Fruit fly (Drosophila melanogaster) Kc167 (cell line): ENCODE data around the gene CG14811.

Experiments
- Myc ChIP-seq: fragments of >200 bp; optimal IDR thresholded peaks from 2 replicates; lab custom pipeline; 2017; ENCODE audit warnings: missing external identifiers
- Sin3A ChIP-seq: fragments of >200 bp; optimal IDR thresholded peaks from 2 replicates; lab custom pipeline; 2018; ENCODE audit warnings: missing external identifiers
- insv ChIP-seq: fragments of >200 bp; optimal IDR thresholded peaks from 3 replicates; lab custom pipeline; 2018; ENCODE audit warnings: missing external identifiers
- psq ChIP-seq: fragments of >200 bp; optimal IDR thresholded peaks from 2 replicates; lab custom pipeline; 2017; ENCODE audit warnings: missing external identifiers

DNA sequence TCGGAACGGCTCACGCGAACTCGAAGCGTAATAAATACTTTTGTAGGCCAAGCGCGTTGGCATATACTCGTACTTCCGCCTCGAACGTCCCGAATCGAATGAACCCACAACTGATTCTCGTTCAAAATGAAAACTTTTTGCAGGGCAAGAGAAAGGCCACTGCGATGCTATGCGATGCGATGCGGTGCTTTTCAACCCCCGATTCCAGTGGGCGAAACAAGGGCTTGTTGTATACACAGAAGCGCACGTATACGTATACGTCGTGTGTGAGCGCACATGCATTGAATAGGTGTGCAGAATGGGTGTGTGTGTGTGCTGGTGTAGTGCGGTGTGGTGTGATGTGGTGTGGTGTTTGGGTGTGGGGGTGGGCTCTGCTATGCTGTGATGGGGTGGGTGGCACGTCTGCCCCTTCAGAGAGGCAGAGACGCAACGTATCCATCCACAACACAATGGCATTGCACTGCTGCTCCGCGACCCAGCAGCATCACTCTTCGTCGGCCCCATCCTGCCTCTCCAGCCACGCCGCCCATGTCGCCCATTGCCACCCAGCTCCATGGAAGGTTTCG lies 28.3 kb downstream of the CG14811 start:
- TF ChIP-seq insv (lab: Kevin White, UChicago) = no peak
- no peak for TF ChIP-seq Myc (lab: Kevin White, UChicago)
- TF ChIP-seq psq (lab: Kevin White, UChicago) = no peak
- no peak for TF ChIP-seq Sin3A (lab: Kevin White, UChicago)
